Worm (Caenorhabditis elegans) whole organism, L2 larva: ENCODE measurements around the gene eri-3.

Source experiments
- C34F6.9 ChIP-seq: fragments of 150-350 bp; optimal IDR thresholded peaks from 2 replicates; lab custom pipeline; 2014; ENCODE audit warnings: missing biosample characterization, missing genetic modification characterization
- F13H6.1 ChIP-seq: sonication (generic microtip); optimal IDR thresholded peaks from 2 replicates; lab custom pipeline; 2016; ENCODE audit warnings: missing genetic modification characterization, missing compliant biosample characterization
- R02D3.7 ChIP-seq: fragments of 150-350 bp; optimal IDR thresholded peaks from 2 replicates; lab custom pipeline; 2014; ENCODE audit warnings: missing biosample characterization, missing genetic modification characterization
- Y55F3AM.14 ChIP-seq: fragments of 200-800 bp; sonication (Bioruptor generic); optimal IDR thresholded peaks from 2 replicates; lab custom pipeline; 2018; ENCODE audit warnings: mild to moderate bottlenecking, missing genetic modification characterization, missing compliant biosample characterization
- aly-2 ChIP-seq: fragments of 150-350 bp; optimal IDR thresholded peaks from 2 replicates; lab custom pipeline; 2014; ENCODE audit warnings: missing biosample characterization, missing genetic modification characterization
- ama-1 ChIP-seq: fragments of 150-350 bp; optimal IDR thresholded peaks from 2 replicates; lab custom pipeline; 2018; ENCODE audit warnings: inconsistent platforms
- blmp-1 ChIP-seq: sonication (generic microtip); optimal IDR thresholded peaks from 2 replicates; lab custom pipeline; 2017; ENCODE audit warnings: missing genetic modification characterization, mild to moderate bottlenecking, missing compliant biosample characterization, antibody characterized with exemption, moderate library complexity; ENCODE audit not compliant: insufficient read depth
- ceh-16 ChIP-seq: fragments of 150-350 bp; optimal IDR thresholded peaks from 2 replicates; lab custom pipeline; 2014; ENCODE audit warnings: missing biosample characterization, missing genetic modification characterization
- crh-2 ChIP-seq: sonication (generic microtip); optimal IDR thresholded peaks from 2 replicates; lab custom pipeline; 2017; ENCODE audit warnings: missing biosample characterization, missing genetic modification characterization
- dmd-4 ChIP-seq: sonication (generic microtip); optimal IDR thresholded peaks from 2 replicates; lab custom pipeline; 2017; ENCODE audit warnings: missing biosample characterization, missing genetic modification characterization
- egl-27 ChIP-seq: sonication (generic microtip); optimal IDR thresholded peaks from 3 replicates; lab custom pipeline; 2017; ENCODE audit warnings: missing biosample characterization, missing genetic modification reagents, missing genetic modification characterization
- elt-1 ChIP-seq: fragments of 150-350 bp; optimal IDR thresholded peaks from 2 replicates; lab custom pipeline; 2014; ENCODE audit warnings: missing biosample characterization, missing genetic modification characterization
- elt-3 ChIP-seq: sonication (generic microtip); optimal IDR thresholded peaks from 2 replicates; lab custom pipeline; 2017; ENCODE audit warnings: missing biosample characterization, missing genetic modification characterization
- fos-1 ChIP-seq: fragments of 150-350 bp; optimal IDR thresholded peaks from 2 replicates; lab custom pipeline; 2014; ENCODE audit warnings: missing biosample characterization, missing genetic modification characterization
- gmeb-1 ChIP-seq: fragments of 150-350 bp; optimal IDR thresholded peaks from 2 replicates; lab custom pipeline; 2014; ENCODE audit warnings: missing biosample characterization, missing genetic modification characterization
- lin-11 ChIP-seq: fragments of 150-350 bp; sonication (generic microtip); optimal IDR thresholded peaks from 2 replicates; lab custom pipeline; 2014; ENCODE audit warnings: missing biosample characterization, missing genetic modification characterization, inconsistent platforms, mixed read lengths
- lin-13 ChIP-seq: fragments of 150-350 bp; optimal IDR thresholded peaks from 2 replicates; lab custom pipeline; 2014; ENCODE audit warnings: missing biosample characterization, missing genetic modification reagents, missing genetic modification characterization
- lsy-2 ChIP-seq, 2 experiments: fragments of 150-350 bp in 1 of 2; sonication (generic microtip) in 1 of 2; optimal IDR thresholded peaks; 2 replicates each; lab custom pipeline; 2014 to 2017; ENCODE audit warnings: missing biosample characterization in 2 of 2, missing genetic modification characterization in 2 of 2
- mab-5 ChIP-seq: fragments of 150-350 bp; optimal IDR thresholded peaks from 2 replicates; lab custom pipeline; 2014; ENCODE audit warnings: missing biosample characterization, missing genetic modification characterization
- mbf-1 ChIP-seq: sonication (generic microtip); optimal IDR thresholded peaks from 2 replicates; lab custom pipeline; 2017; ENCODE audit warnings: missing biosample characterization, missing genetic modification characterization
- mdl-1 ChIP-seq, 2 experiments: fragments of 150-350 bp in 1 of 2; sonication (generic microtip) in 1 of 2; optimal IDR thresholded peaks; 2 replicates each; lab custom pipeline; 2017; ENCODE audit warnings: missing biosample characterization in 2 of 2, missing genetic modification characterization in 2 of 2
- nhr-10 ChIP-seq: sonication (generic microtip); optimal IDR thresholded peaks from 2 replicates; lab custom pipeline; 2017; ENCODE audit warnings: missing biosample characterization, missing genetic modification characterization
- nhr-11 ChIP-seq: fragments of 150-350 bp; optimal IDR thresholded peaks from 2 replicates; lab custom pipeline; 2014; ENCODE audit warnings: missing biosample characterization, missing genetic modification characterization
- nhr-129 ChIP-seq: fragments of 150-350 bp; optimal IDR thresholded peaks from 2 replicates; lab custom pipeline; 2014; ENCODE audit warnings: missing biosample characterization, missing genetic modification characterization
- nhr-23 ChIP-seq: fragments of 150-350 bp; optimal IDR thresholded peaks from 2 replicates; lab custom pipeline; 2014; ENCODE audit warnings: missing biosample characterization, missing genetic modification reagents, missing genetic modification characterization
- nhr-25 ChIP-seq: fragments of 150-350 bp; sonication (generic microtip); optimal IDR thresholded peaks from 3 replicates; lab custom pipeline; 2014; ENCODE audit warnings: missing biosample characterization, missing genetic modification characterization
- nhr-6 ChIP-seq: fragments of 150-350 bp; optimal IDR thresholded peaks from 2 replicates; lab custom pipeline; 2014; ENCODE audit warnings: missing biosample characterization, missing genetic modification characterization
- nhr-77 ChIP-seq: fragments of 150-350 bp; optimal IDR thresholded peaks from 2 replicates; lab custom pipeline; 2014; ENCODE audit warnings: missing biosample characterization, missing genetic modification characterization
- skn-1 ChIP-seq: sonication (generic microtip); optimal IDR thresholded peaks from 2 replicates; lab custom pipeline; 2017; ENCODE audit warnings: missing biosample characterization, missing genetic modification characterization
- sma-3 ChIP-seq: sonication (generic microtip); optimal IDR thresholded peaks from 2 replicates; lab custom pipeline; 2016; ENCODE audit warnings: missing genetic modification reagents, missing genetic modification characterization, missing compliant biosample characterization
- sma-9 ChIP-seq, 2 experiments: fragments of 150-350 bp in 1 of 2; sonication (generic microtip) in 1 of 2; optimal IDR thresholded peaks; 2 replicates each; lab custom pipeline; 2014 to 2016; ENCODE audit warnings: missing genetic modification characterization in 2 of 2, mild to moderate bottlenecking in 1 of 2, missing biosample characterization in 1 of 2, missing compliant biosample characterization in 1 of 2, missing genetic modification reagents in 1 of 2, moderate library complexity in 1 of 2
- snpc-4 ChIP-seq: fragments of 150-350 bp; optimal IDR thresholded peaks from 2 replicates; lab custom pipeline; 2014; ENCODE audit warnings: missing biosample characterization, missing genetic modification characterization
- unc-39 ChIP-seq: fragments of 150-350 bp; optimal IDR thresholded peaks from 2 replicates; lab custom pipeline; 2014; ENCODE audit warnings: missing biosample characterization, missing genetic modification characterization
- unc-55 ChIP-seq: fragments of 150-350 bp; sonication (generic microtip); optimal IDR thresholded peaks from 3 replicates; lab custom pipeline; 2014; ENCODE audit warnings: missing biosample characterization, missing genetic modification reagents, missing genetic modification characterization
- zag-1 ChIP-seq: fragments of 150-350 bp; optimal IDR thresholded peaks from 2 replicates; lab custom pipeline; 2014; ENCODE audit warnings: missing biosample characterization, missing genetic modification characterization
- ztf-1 ChIP-seq: fragments of 200-800 bp; sonication (Bioruptor generic); conservative IDR thresholded peaks from 2 replicates; pipeline ENCODE4 v1.3.6; 2022; ENCODE audit warnings: missing genetic modification characterization, missing compliant biosample characterization
- ztf-11 ChIP-seq: sonication (generic microtip); optimal IDR thresholded peaks from 2 replicates; lab custom pipeline; 2017; ENCODE audit warnings: missing biosample characterization, missing genetic modification characterization
- ztf-4 ChIP-seq: fragments of 150-350 bp; optimal IDR thresholded peaks from 2 replicates; lab custom pipeline; 2014; ENCODE audit warnings: missing biosample characterization, missing genetic modification characterization

Gene eri-3

ce11 chrII:1123208-1123607 is at the start of gene eri-3, which contains the start of gene sut-1:
eri-3 (plus strand) TSS chrII:1123534.
sut-1 (minus strand) TSS chrII:1123265.
- no peak for TF ChIP-seq mbf-1 (tag; lab: Kevin White, UChicago)
- TF ChIP-seq, all 48 proteins: peak for 0

- TF ChIP-seq unc-55 (GFP tag; lab: Kevin White, UChicago): no peak
- no peak for TF ChIP-seq skn-1 (tag; lab: Kevin White, UChicago)
- no peak for TF ChIP-seq nhr-23 (tag; lab: Kevin White, UChicago)
- TF ChIP-seq sma-3 (GFP tag; lab: Kevin White, UChicago): no peak
- TF ChIP-seq fos-1: no peak
- TF ChIP-seq lsy-2 (tag; optimal IDR thresholded peaks at IDR 0.05; lab: Kevin White, UChicago): no peak
- no peak for TF ChIP-seq Y55F3AM.14 (GFP tag; lab: Kevin White, UChicago)
- TF ChIP-seq dmd-4 (tag; lab: Kevin White, UChicago): no peak
- TF ChIP-seq unc-39 (tag; lab: Kevin White, UChicago): no peak
These were observed 47.9 kb upstream of the eri-3 start, which contains the start of gene K02E7.11 for ce11 chrII:1075424-1075823. K02E7.11 (minus strand) TSS chrII:1075524.

- no peak for TF ChIP-seq mbf-1 (tag; lab: Kevin White, UChicago)
- no peak for TF ChIP-seq nhr-6
- TF ChIP-seq blmp-1 (tag; lab: Kevin White, UChicago): no peak
- TF ChIP-seq snpc-4 (tag; lab: Kevin White, UChicago): no peak
- TF ChIP-seq ztf-11 (tag; lab: Kevin White, UChicago): no peak
- TF ChIP-seq ceh-16 (tag; lab: Kevin White, UChicago): no peak
- TF ChIP-seq dmd-4 (tag; lab: Kevin White, UChicago): no peak
- no peak for TF ChIP-seq nhr-25 (tag; lab: Kevin White, UChicago)
- TF ChIP-seq lin-11 (tag; lab: Kevin White, UChicago): no peak
- no peak for TF ChIP-seq nhr-11 (tag; lab: Kevin White, UChicago)
- TF ChIP-seq R02D3.7 (tag; lab: Kevin White, UChicago): no peak
- TF ChIP-seq elt-1 (tag; lab: Kevin White, UChicago): no peak
- no peak for TF ChIP-seq skn-1 (tag; lab: Kevin White, UChicago)
- TF ChIP-seq nhr-129 (tag; lab: Kevin White, UChicago): no peak
- no peak for TF ChIP-seq C34F6.9
- TF ChIP-seq, all 48 proteins: peak for 0
These were observed 40.5 kb upstream of the eri-3 start, which contains the start of gene K02E7.1 for ce11 chrII:1082859-1083258. K02E7.1 (plus strand) TSS chrII:1083159.

- TF ChIP-seq aly-2 (tag; lab: Kevin White, UChicago) (no peak), ztf-4 (no peak), zag-1 (no peak), mdl-1 (tag; optimal IDR thresholded peaks at IDR 0.05; lab: Kevin White, UChicago) (no peak), egl-27 (tag; lab: Kevin White, UChicago) (peak; percentile 60), dmd-4 (tag; lab: Kevin White, UChicago) (no peak), nhr-11 (tag; lab: Kevin White, UChicago) (no peak), nhr-6 (no peak), nhr-10 (tag; lab: Kevin White, UChicago) (no peak), lin-13 (GFP tag; lab: Kevin White, UChicago) (peak; percentile 38), nhr-77 (tag; lab: Kevin White, UChicago) (no peak), skn-1 (tag; lab: Kevin White, UChicago) (no peak), blmp-1 (tag; lab: Kevin White, UChicago) (no peak), elt-3 (tag; lab: Kevin White, UChicago) (no peak), ama-1 (no peak), lin-11 (tag; lab: Kevin White, UChicago) (no peak), ztf-1 (GFP tag; lab: Robert Waterston, UW) (no peak), crh-2 (tag; lab: Kevin White, UChicago) (peak; percentile 48), C34F6.9 (peak; percentile 57), sma-9 (GFP tag; optimal IDR thresholded peaks at IDR 0.05; lab: Kevin White, UChicago) (peak; percentile 74), sma-9 (tag; optimal IDR thresholded peaks at IDR 0.05; lab: Kevin White, UChicago) (no peak), mab-5 (tag; lab: Kevin White, UChicago) (peak; percentile 33), nhr-129 (tag; lab: Kevin White, UChicago) (peak; percentile 71), unc-55 (GFP tag; lab: Kevin White, UChicago) (peak; percentile 46), gmeb-1 (tag; lab: Kevin White, UChicago) (no peak), lsy-2 (tag; optimal IDR thresholded peaks at IDR 0.05; lab: Kevin White, UChicago) (peak; percentile 30 to 69), sma-3 (GFP tag; lab: Kevin White, UChicago) (no peak), unc-39 (tag; lab: Kevin White, UChicago) (no peak), fos-1 (no peak), F13H6.1 (peak; percentile 90)
These were observed 38.4 kb upstream of the eri-3 start for ce11 chrII:1084899-1085298.
